Worm (Caenorhabditis elegans) whole organism, midembryonic: ENCODE data around the gene dod-20.

Experiments used
- T22C8.4 ChIP-seq: fragments of 200-800 bp; sonication (Bioruptor generic); IDR thresholded peaks from 2 replicates; pipeline ENCODE4 v1.3.6; 2022; ENCODE audit warnings: missing genetic modification characterization, missing compliant biosample characterization
- cog-1 ChIP-seq: sonication (generic microtip); optimal IDR thresholded peaks from 2 replicates; lab custom pipeline; 2016; ENCODE audit warnings: missing genetic modification characterization, missing compliant biosample characterization
- flt-1 ChIP-seq: fragments of 200-800 bp; sonication (Bioruptor generic); IDR thresholded peaks from 2 replicates; pipeline ENCODE4 v1.3.6; 2022; ENCODE audit warnings: missing genetic modification characterization, missing compliant biosample characterization
- klf-2 ChIP-seq: fragments of 200-800 bp; sonication (Bioruptor generic); conservative IDR thresholded peaks from 2 replicates; pipeline ENCODE4 v1.3.6; 2022; ENCODE audit warnings: missing genetic modification reagents, missing genetic modification characterization, missing compliant biosample characterization
- med-1 ChIP-seq: sonication (generic microtip); optimal IDR thresholded peaks from 2 replicates; lab custom pipeline; 2017; ENCODE audit warnings: missing genetic modification characterization, mild to moderate bottlenecking, missing compliant biosample characterization, antibody characterized with exemption, missing genetic modification reagents; ENCODE audit not compliant: insufficient read depth
- ref-1 ChIP-seq: fragments of 200-800 bp; sonication (Bioruptor generic); conservative IDR thresholded peaks from 2 replicates; pipeline ENCODE4 v1.3.6; 2022; ENCODE audit warnings: missing genetic modification reagents, missing genetic modification characterization, missing compliant biosample characterization
- tab-1 ChIP-seq: fragments of 200-800 bp; sonication (Bioruptor generic); IDR thresholded peaks from 2 replicates; pipeline ENCODE4 v1.3.6; 2022; ENCODE audit warnings: missing genetic modification characterization, missing compliant biosample characterization
- ztf-23 ChIP-seq: fragments of 200-800 bp; sonication (Bioruptor generic); IDR thresholded peaks from 2 replicates; pipeline ENCODE4 v1.3.6; 2022; ENCODE audit warnings: missing genetic modification reagents, missing genetic modification characterization, missing compliant biosample characterization
- ztf-29 ChIP-seq: fragments of 200-800 bp; sonication (Bioruptor generic); IDR thresholded peaks from 2 replicates; pipeline ENCODE4 v1.3.6; 2022; ENCODE audit warnings: missing genetic modification reagents, missing genetic modification characterization, missing compliant biosample characterization

DNA sequence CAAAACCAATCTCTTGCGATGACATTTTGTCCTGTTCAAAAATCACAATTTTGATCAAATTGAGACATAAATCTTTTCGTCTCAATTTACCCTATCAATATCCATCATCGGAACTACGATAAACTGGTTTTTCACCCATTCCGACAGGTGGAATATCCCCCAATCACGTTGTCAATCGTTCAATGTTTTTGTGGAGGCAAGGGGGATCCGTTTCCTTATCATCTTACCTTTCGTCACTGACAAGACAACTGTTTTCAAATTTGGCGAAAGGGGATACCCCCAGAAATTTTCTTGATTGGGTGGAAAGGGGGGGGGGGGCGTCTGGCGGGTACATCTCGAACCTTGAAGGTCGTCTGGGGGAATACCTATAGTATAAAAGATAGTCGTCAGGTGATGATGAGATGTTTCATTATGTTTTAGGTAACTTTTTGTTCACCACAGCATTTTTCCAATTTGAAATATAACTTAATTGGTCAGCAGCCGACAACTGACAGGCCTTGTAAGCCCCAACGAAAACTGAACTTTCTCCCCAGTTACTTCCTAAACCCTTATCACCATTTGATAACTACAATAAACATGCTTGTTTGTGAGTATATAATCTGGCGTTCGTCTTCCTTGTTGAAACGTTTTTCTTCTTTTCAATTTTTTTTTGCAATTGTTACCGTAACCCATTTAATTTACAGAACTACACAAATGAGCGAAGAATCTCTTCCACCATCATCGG is 40.8 kb upstream of the dod-20 start, which contains the start of gene ZK6.8:
- TF ChIP-seq ref-1 (GFP tag; lab: Robert Waterston, UW), result no peak
- no peak for TF ChIP-seq tab-1 (GFP tag; lab: Robert Waterston, UW)
- TF ChIP-seq cog-1 (tag; lab: Kevin White, UChicago), result no peak
- TF ChIP-seq T22C8.4, result no peak
- TF ChIP-seq ztf-29 (GFP tag; lab: Robert Waterston, UW), result no peak
- no peak for TF ChIP-seq flt-1 (GFP tag; lab: Robert Waterston, UW)
- TF ChIP-seq ztf-23 (GFP tag; lab: Robert Waterston, UW), result no peak
- no peak for TF ChIP-seq med-1 (GFP tag; lab: Kevin White, UChicago)
- no peak for TF ChIP-seq klf-2 (GFP tag; lab: Robert Waterston, UW)
